Fruit fly (Drosophila melanogaster) whole organism, prepupa: ENCODE data around the gene FASN3.

Experiments used
- Blimp-1 ChIP-seq: fragments of 200-800 bp; sonication (Bioruptor generic); optimal IDR thresholded peaks from 3 replicates; lab custom pipeline; 2017; ENCODE audit warnings: missing biosample characterization, missing genetic modification characterization, mild to moderate bottlenecking, moderate library complexity, missing genetic modification reagents
- CG10631 ChIP-seq: fragments of 200-800 bp; sonication (Bioruptor generic); optimal IDR thresholded peaks from 2 replicates; lab custom pipeline; 2016; ENCODE audit warnings: missing biosample characterization, missing genetic modification characterization
- CG11294 ChIP-seq: fragments of 200-800 bp; sonication (Bioruptor generic); IDR thresholded peaks from 2 replicates; pipeline ENCODE4 v1.3.6; 2022; ENCODE audit warnings: missing biosample characterization, missing genetic modification characterization
- CG11762 ChIP-seq: fragments of 200-800 bp; sonication (Bioruptor generic); optimal IDR thresholded peaks from 3 replicates; lab custom pipeline; 2016; ENCODE audit warnings: missing biosample characterization, missing genetic modification characterization; ENCODE audit not compliant: insufficient read depth
- CG11902 ChIP-seq: fragments of 200-800 bp; sonication (Bioruptor generic); optimal IDR thresholded peaks from 3 replicates; lab custom pipeline; 2016; ENCODE audit warnings: missing biosample characterization, missing genetic modification characterization
- CG15336 ChIP-seq: fragments of 200-800 bp; sonication (Bioruptor generic); IDR thresholded peaks from 2 replicates; pipeline ENCODE4 v1.3.6; 2022; ENCODE audit warnings: missing biosample characterization, missing genetic modification characterization
- CG1621 ChIP-seq: fragments of 200-800 bp; sonication (Bioruptor generic); optimal IDR thresholded peaks from 3 replicates; lab custom pipeline; 2018; ENCODE audit warnings: missing biosample characterization, mild to moderate bottlenecking, missing genetic modification characterization
- CG32006 ChIP-seq: fragments of 200-800 bp; sonication (Bioruptor generic); optimal IDR thresholded peaks from 3 replicates; lab custom pipeline; 2017; ENCODE audit warnings: missing biosample characterization, mild to moderate bottlenecking, missing genetic modification characterization
- CG6163 ChIP-seq: fragments of 200-800 bp; sonication (Bioruptor generic); IDR thresholded peaks from 3 replicates; pipeline ENCODE4 v1.3.6; 2022; ENCODE audit warnings: missing biosample characterization, missing genetic modification characterization
- CG8119 ChIP-seq: fragments of 200-800 bp; sonication (Bioruptor generic); IDR thresholded peaks from 3 replicates; pipeline ENCODE4 v1.3.6; 2022; ENCODE audit warnings: missing biosample characterization, missing genetic modification characterization
- CG8632 ChIP-seq: fragments of 200-800 bp; sonication (Bioruptor generic); optimal IDR thresholded peaks from 3 replicates; lab custom pipeline; 2016; ENCODE audit warnings: missing biosample characterization, missing genetic modification characterization
- Eip75B ChIP-seq: fragments of 200-800 bp; sonication (Bioruptor generic); optimal IDR thresholded peaks from 3 replicates; lab custom pipeline; 2016; ENCODE audit warnings: missing biosample characterization, missing genetic modification characterization
- Ets96B ChIP-seq: fragments of 200-800 bp; optimal IDR thresholded peaks from 2 replicates; lab custom pipeline; 2019; ENCODE audit warnings: missing biosample characterization, mild to moderate bottlenecking, missing genetic modification characterization, moderate library complexity
- Gug ChIP-seq: fragments of 200-800 bp; sonication (Bioruptor generic); IDR thresholded peaks from 2 replicates; pipeline ENCODE4 v1.3.6; 2022; ENCODE audit warnings: missing biosample characterization, missing genetic modification characterization
- Hr38 ChIP-seq: sonication (Bioruptor generic); optimal IDR thresholded peaks from 2 replicates; lab custom pipeline; 2016; ENCODE audit warnings: missing biosample characterization, missing genetic modification characterization
- Hr4 ChIP-seq: fragments of 200-800 bp; sonication (Bioruptor generic); optimal IDR thresholded peaks from 3 replicates; lab custom pipeline; 2016; ENCODE audit warnings: missing biosample characterization, missing genetic modification characterization
- OdsH ChIP-seq: fragments of 200-800 bp; sonication (Bioruptor generic); optimal IDR thresholded peaks from 3 replicates; lab custom pipeline; 2016; ENCODE audit warnings: missing biosample characterization, missing genetic modification characterization
- Smox ChIP-seq: fragments of 200-800 bp; sonication (Bioruptor generic); optimal IDR thresholded peaks from 3 replicates; lab custom pipeline; 2016; ENCODE audit warnings: missing biosample characterization, missing genetic modification characterization
- Sox15 ChIP-seq: fragments of 200-800 bp; sonication (Bioruptor generic); optimal IDR thresholded peaks from 3 replicates; lab custom pipeline; 2016; ENCODE audit warnings: missing biosample characterization, missing genetic modification characterization
- achi ChIP-seq: fragments of 200-800 bp; sonication (Bioruptor generic); optimal IDR thresholded peaks from 3 replicates; lab custom pipeline; 2016; ENCODE audit warnings: missing biosample characterization, missing genetic modification characterization
- cyc ChIP-seq: fragments of 200-800 bp; sonication (Bioruptor generic); optimal IDR thresholded peaks from 3 replicates; lab custom pipeline; 2016; ENCODE audit warnings: missing biosample characterization, missing genetic modification characterization
- esn ChIP-seq: fragments of 200-800 bp; sonication (Bioruptor generic); optimal IDR thresholded peaks from 2 replicates; lab custom pipeline; 2016; ENCODE audit warnings: missing biosample characterization, mild to moderate bottlenecking, missing genetic modification characterization, moderate library complexity
- fd59A ChIP-seq: fragments of 200-800 bp; sonication (Bioruptor generic); optimal IDR thresholded peaks from 2 replicates; lab custom pipeline; 2017; ENCODE audit warnings: missing biosample characterization, mild to moderate bottlenecking, missing genetic modification characterization, missing genetic modification reagents
- fd85E ChIP-seq: fragments of 200-800 bp; sonication (Bioruptor generic); optimal IDR thresholded peaks from 3 replicates; lab custom pipeline; 2016; ENCODE audit warnings: missing biosample characterization, missing genetic modification characterization
- net ChIP-seq: fragments of 200-800 bp; sonication (Bioruptor generic); optimal IDR thresholded peaks from 3 replicates; lab custom pipeline; 2016; ENCODE audit warnings: missing biosample characterization, missing genetic modification characterization
- pdm3 ChIP-seq: fragments of 200-800 bp; sonication (Bioruptor generic); optimal IDR thresholded peaks from 3 replicates; lab custom pipeline; 2016; ENCODE audit warnings: missing biosample characterization, missing genetic modification characterization
- salr ChIP-seq, 2 experiments: fragments of 200-800 bp; sonication (Bioruptor generic); optimal IDR thresholded peaks; 3 replicates each; lab custom pipeline; 2016 to 2018; ENCODE audit warnings: missing biosample characterization in 2 of 2, missing genetic modification characterization in 2 of 2, mild to moderate bottlenecking in 1 of 2
- topi ChIP-seq: fragments of 200-800 bp; sonication (Bioruptor generic); optimal IDR thresholded peaks from 3 replicates; lab custom pipeline; 2016; ENCODE audit warnings: missing biosample characterization, missing genetic modification characterization

The FASN3 gene

dm6 chr3L:25762679-25763078, at the start of gene FASN3:
Gene FASN3 (minus strand): TSS chr3L:25762779.
- no peak for TF ChIP-seq Gug
- TF ChIP-seq CG11294 (GFP tag; lab: Robert Waterston, UW): no peak
- no peak for TF ChIP-seq CG1621 (tag; lab: Kevin White, UChicago)
- TF ChIP-seq CG15336 (GFP tag; lab: Robert Waterston, UW): no peak
- TF ChIP-seq CG8632 (GFP tag; lab: Kevin White, UChicago): no peak

- TF ChIP-seq Ets96B (tag; lab: Kevin White, UChicago) (no peak), CG11902 (GFP tag; lab: Kevin White, UChicago) (no peak), achi (GFP tag; lab: Kevin White, UChicago) (no peak), Hr38 (GFP tag; lab: Kevin White, UChicago) (no peak), cyc (GFP tag; lab: Kevin White, UChicago) (no peak), pdm3 (GFP tag; lab: Kevin White, UChicago) (no peak), Gug (no peak), topi (GFP tag; lab: Kevin White, UChicago) (no peak), Smox (GFP tag; lab: Kevin White, UChicago) (no peak), CG1621 (tag; lab: Kevin White, UChicago) (no peak), Blimp-1 (no peak), Sox15 (GFP tag; lab: Kevin White, UChicago) (no peak), CG11762 (GFP tag; lab: Kevin White, UChicago) (no peak), fd85E (GFP tag; lab: Kevin White, UChicago) (no peak), fd59A (GFP tag; lab: Kevin White, UChicago) (no peak), esn (GFP tag; lab: Kevin White, UChicago) (no peak), Eip75B (GFP tag; lab: Kevin White, UChicago) (no peak)
These were observed 32.8 kb upstream of the FASN3 start for dm6 chr3L:25795367-25795766.

- TF ChIP-seq OdsH: no peak
- no peak for TF ChIP-seq Hr4 (GFP tag; lab: Kevin White, UChicago)
- no peak for TF ChIP-seq achi (GFP tag; lab: Kevin White, UChicago)
- TF ChIP-seq CG32006: no peak
- TF ChIP-seq CG6163 (GFP tag; lab: Robert Waterston, UW): no peak
- TF ChIP-seq net (GFP tag; lab: Kevin White, UChicago): no peak
- TF ChIP-seq CG8119 (GFP tag; lab: Robert Waterston, UW): no peak
- no peak for TF ChIP-seq Ets96B (tag; lab: Kevin White, UChicago)
- no peak for TF ChIP-seq Blimp-1
- no peak for TF ChIP-seq salr (GFP tag; optimal IDR thresholded peaks at IDR 0.05; lab: Kevin White, UChicago)
- TF ChIP-seq esn (GFP tag; lab: Kevin White, UChicago): no peak
- no peak for TF ChIP-seq CG8632 (GFP tag; lab: Kevin White, UChicago)
- no peak for TF ChIP-seq CG10631
These were observed 5.9 kb downstream of the FASN3 start for dm6 chr3L:25756663-25757062.
